Fruit fly (Drosophila melanogaster): Measurements from ENCODE around the gene CG33654.
A peak's percentile ranks its signal among the peaks of the same experiment; 100 is the strongest.

The CG33654 gene

dm6 chr3R:9613124-9613523 lies 30.1 kb upstream of the CG33654 start:
- TF ChIP-seq Hr96 (GFP tag; optimal IDR thresholded peaks at IDR 0.05) (no peak), CG11617 (GFP tag; optimal IDR thresholded peaks at IDR 0.05) (no peak), CG1620 (GFP tag; optimal IDR thresholded peaks at IDR 0.05) (no peak), CG7101 (tag; optimal IDR thresholded peaks at IDR 0.05) (no peak), CG33017 (tag; optimal IDR thresholded peaks at IDR 0.05) (no peak), Mnt (GFP tag; optimal IDR thresholded peaks at IDR 0.05) (no peak), toe (GFP tag; optimal IDR thresholded peaks at IDR 0.05) (no peak), CG14711 (tag; optimal IDR thresholded peaks at IDR 0.05) (no peak), Crg-1 (GFP tag; optimal IDR thresholded peaks at IDR 0.05) (no peak), cic (GFP tag; optimal IDR thresholded peaks at IDR 0.05) (no peak), kay (GFP tag; ENCODE audit: borderline replicate concordance) (no peak), Clk (GFP tag; optimal IDR thresholded peaks at IDR 0.05) (no peak), CG7045 (GFP tag; optimal IDR thresholded peaks at IDR 0.05) (no peak), pad (GFP tag; optimal IDR thresholded peaks at IDR 0.05) (no peak), tj (GFP tag; optimal IDR thresholded peaks at IDR 0.05) (no peak), cnc (optimal IDR thresholded peaks at IDR 0.05) (no peak), CG12768 (GFP tag; optimal IDR thresholded peaks at IDR 0.05) (no peak), CG5204 (GFP tag; optimal IDR thresholded peaks at IDR 0.05) (no peak)

DNA sequence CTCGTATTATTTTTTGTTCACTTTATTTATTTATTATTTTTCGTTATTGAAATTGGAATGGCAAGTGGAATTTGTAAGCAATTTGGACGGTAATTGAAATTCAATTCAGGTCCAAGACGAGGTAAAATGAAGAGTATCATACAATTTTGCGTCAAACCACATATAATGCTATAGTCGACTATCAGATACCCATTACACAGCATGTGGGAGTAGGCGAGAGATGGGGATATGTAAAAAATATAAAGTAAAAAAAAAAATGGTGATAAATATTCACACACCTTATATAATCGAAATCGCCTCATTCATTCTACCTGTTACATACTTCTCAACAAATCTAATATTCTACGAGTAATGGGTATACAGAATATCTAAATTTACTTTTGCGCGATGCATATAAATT lies 29.2 kb upstream of the CG33654 start:
- no peak for TF ChIP-seq Mnt (GFP tag; optimal IDR thresholded peaks at IDR 0.05)
- peak; percentile 10 for TF ChIP-seq tj (GFP tag; optimal IDR thresholded peaks at IDR 0.05)
- no peak for TF ChIP-seq Crg-1 (GFP tag; optimal IDR thresholded peaks at IDR 0.05)
- TF ChIP-seq CG7045 (GFP tag; optimal IDR thresholded peaks at IDR 0.05) = no peak
- peak; percentile 10 for TF ChIP-seq bab1 (GFP tag; optimal IDR thresholded peaks at IDR 0.05)
- TF ChIP-seq kay (GFP tag; ENCODE audit: borderline replicate concordance) = no peak
- TF ChIP-seq CG5204 (GFP tag; optimal IDR thresholded peaks at IDR 0.05) = no peak

DNA sequence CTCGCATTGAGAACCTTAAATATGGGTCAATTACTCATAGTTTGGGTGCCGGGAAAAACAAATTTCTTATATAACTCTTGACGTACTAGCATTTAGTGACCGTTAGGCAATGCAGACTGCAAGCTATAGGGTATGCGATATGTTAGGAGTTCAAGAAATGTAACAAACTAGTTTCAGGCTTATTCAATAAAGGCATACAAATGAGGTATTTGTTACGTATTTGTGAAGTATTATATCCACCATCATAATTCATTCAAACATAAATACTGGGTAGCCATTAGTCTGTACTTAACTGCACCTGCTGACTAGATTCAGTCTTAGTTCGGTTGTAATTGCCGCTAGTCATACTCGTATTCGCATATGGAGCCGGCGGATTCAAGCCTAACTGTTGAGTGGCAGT lies 25.2 kb upstream of the CG33654 start:
- TF ChIP-seq toe (GFP tag; optimal IDR thresholded peaks at IDR 0.05) = no peak
- TF ChIP-seq CG12768 (GFP tag; optimal IDR thresholded peaks at IDR 0.05) = no peak
- TF ChIP-seq CG7101 (tag; optimal IDR thresholded peaks at IDR 0.05) = no peak
- TF ChIP-seq CG11617 (GFP tag; optimal IDR thresholded peaks at IDR 0.05) = no peak
- no peak for TF ChIP-seq CG14711 (tag; optimal IDR thresholded peaks at IDR 0.05)
- no peak for TF ChIP-seq Hr96 (GFP tag; optimal IDR thresholded peaks at IDR 0.05)
- no peak for TF ChIP-seq cnc (optimal IDR thresholded peaks at IDR 0.05)
- no peak for TF ChIP-seq cic (GFP tag; optimal IDR thresholded peaks at IDR 0.05)
- no peak for TF ChIP-seq CG1620 (GFP tag; optimal IDR thresholded peaks at IDR 0.05)
- TF ChIP-seq CG7045 (GFP tag; optimal IDR thresholded peaks at IDR 0.05) = no peak
- no peak for TF ChIP-seq CG5204 (GFP tag; optimal IDR thresholded peaks at IDR 0.05)
- no peak for TF ChIP-seq kay (GFP tag; ENCODE audit: borderline replicate concordance)
- no peak for TF ChIP-seq CG33017 (tag; optimal IDR thresholded peaks at IDR 0.05)
- no peak for TF ChIP-seq ovo (GFP tag; optimal IDR thresholded peaks at IDR 0.05)
- no peak for TF ChIP-seq bab1 (GFP tag; optimal IDR thresholded peaks at IDR 0.05)
- TF ChIP-seq pad (GFP tag; optimal IDR thresholded peaks at IDR 0.05) = no peak
- no peak for TF ChIP-seq Mnt (GFP tag; optimal IDR thresholded peaks at IDR 0.05)
- no peak for TF ChIP-seq tj (GFP tag; optimal IDR thresholded peaks at IDR 0.05)
- no peak for TF ChIP-seq Clk (GFP tag; optimal IDR thresholded peaks at IDR 0.05)
- no peak for TF ChIP-seq Crg-1 (GFP tag; optimal IDR thresholded peaks at IDR 0.05)

- no peak for TF ChIP-seq ovo (GFP tag; optimal IDR thresholded peaks at IDR 0.05)
- TF ChIP-seq Mnt (GFP tag; optimal IDR thresholded peaks at IDR 0.05) = no peak
- TF ChIP-seq bab1 (GFP tag; optimal IDR thresholded peaks at IDR 0.05) = no peak
- no peak for TF ChIP-seq CG7101 (tag; optimal IDR thresholded peaks at IDR 0.05)
- no peak for TF ChIP-seq cnc (optimal IDR thresholded peaks at IDR 0.05)
- no peak for TF ChIP-seq Hr96 (GFP tag; optimal IDR thresholded peaks at IDR 0.05)
- TF ChIP-seq CG12768 (GFP tag; optimal IDR thresholded peaks at IDR 0.05) = no peak
- no peak for TF ChIP-seq CG33017 (tag; optimal IDR thresholded peaks at IDR 0.05)
- no peak for TF ChIP-seq cic (GFP tag; optimal IDR thresholded peaks at IDR 0.05)
- no peak for TF ChIP-seq CG5204 (GFP tag; optimal IDR thresholded peaks at IDR 0.05)
- no peak for TF ChIP-seq CG14711 (tag; optimal IDR thresholded peaks at IDR 0.05)
- TF ChIP-seq CG11617 (GFP tag; optimal IDR thresholded peaks at IDR 0.05) = no peak
- TF ChIP-seq kay (GFP tag; ENCODE audit: borderline replicate concordance) = no peak
- TF ChIP-seq tj (GFP tag; optimal IDR thresholded peaks at IDR 0.05) = no peak
- no peak for TF ChIP-seq Crg-1 (GFP tag; optimal IDR thresholded peaks at IDR 0.05)
- TF ChIP-seq CG7045 (GFP tag; optimal IDR thresholded peaks at IDR 0.05) = no peak
- TF ChIP-seq CG1620 (GFP tag; optimal IDR thresholded peaks at IDR 0.05) = no peak
- no peak for TF ChIP-seq toe (GFP tag; optimal IDR thresholded peaks at IDR 0.05)
- TF ChIP-seq Clk (GFP tag; optimal IDR thresholded peaks at IDR 0.05) = no peak
- no peak for TF ChIP-seq pad (GFP tag; optimal IDR thresholded peaks at IDR 0.05)
Observed at dm6 chr3R:9606913-9607804, 24.1 kb upstream of the CG33654 start.

DNA sequence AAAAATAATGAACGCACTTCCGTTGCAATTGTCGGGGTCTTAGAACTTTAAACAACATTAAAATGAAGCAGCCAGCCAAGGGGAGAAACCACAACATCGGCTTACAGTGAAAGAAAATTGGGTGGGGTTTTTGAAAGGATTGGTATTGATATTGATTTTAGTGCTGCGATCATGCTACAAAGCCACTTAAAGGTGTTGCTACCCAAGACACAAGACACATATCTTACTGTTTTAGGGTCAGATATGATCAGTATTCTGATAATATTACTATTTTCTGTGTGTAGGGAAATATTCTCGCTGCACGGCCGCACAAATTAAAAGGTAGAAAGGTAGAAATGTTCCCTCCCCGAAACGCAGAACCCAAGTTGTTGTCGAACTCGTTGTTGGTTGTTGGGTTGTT lies 22.1 kb upstream of the CG33654 start:
- TF ChIP-seq CG1620 (GFP tag; optimal IDR thresholded peaks at IDR 0.05) = no peak
- no peak for TF ChIP-seq pad (GFP tag; optimal IDR thresholded peaks at IDR 0.05)
- no peak for TF ChIP-seq CG33017 (tag; optimal IDR thresholded peaks at IDR 0.05)
- no peak for TF ChIP-seq tj (GFP tag; optimal IDR thresholded peaks at IDR 0.05)
- TF ChIP-seq CG7045 (GFP tag; optimal IDR thresholded peaks at IDR 0.05) = no peak
- TF ChIP-seq CG11617 (GFP tag; optimal IDR thresholded peaks at IDR 0.05) = no peak
- no peak for TF ChIP-seq Mnt (GFP tag; optimal IDR thresholded peaks at IDR 0.05)
- TF ChIP-seq Hr96 (GFP tag; optimal IDR thresholded peaks at IDR 0.05) = no peak
- no peak for TF ChIP-seq toe (GFP tag; optimal IDR thresholded peaks at IDR 0.05)

Data from whole organism, adult.